Fruit fly (Drosophila melanogaster) whole organism, embryonic: ENCODE results near the gene CG6938.

Experiments used
- CG10321 ChIP-seq: fragments of 200-800 bp; sonication (Bioruptor generic); IDR thresholded peaks from 2 replicates; pipeline ENCODE4 v1.3.6; 2022; ENCODE audit warnings: missing biosample characterization, missing genetic modification characterization
- CG15514 ChIP-seq: fragments of 200-800 bp; sonication (Bioruptor generic); optimal IDR thresholded peaks from 3 replicates; lab custom pipeline; 2017; ENCODE audit warnings: missing biosample characterization, missing genetic modification characterization, mild to moderate bottlenecking, moderate library complexity, missing genetic modification reagents
- CG16815 ChIP-seq: fragments of 200-800 bp; sonication (Bioruptor generic); optimal IDR thresholded peaks from 3 replicates; lab custom pipeline; 2017; ENCODE audit warnings: missing biosample characterization, mild to moderate bottlenecking, missing genetic modification characterization
- CG3407 ChIP-seq: fragments of 200-800 bp; sonication (Bioruptor generic); optimal IDR thresholded peaks from 2 replicates; lab custom pipeline; 2018; ENCODE audit warnings: missing biosample characterization, mild to moderate bottlenecking, missing genetic modification characterization
- CG4707 ChIP-seq: fragments of 200-800 bp; sonication (Bioruptor generic); optimal IDR thresholded peaks from 2 replicates; lab custom pipeline; 2018; ENCODE audit warnings: missing biosample characterization, mild to moderate bottlenecking, missing genetic modification characterization, moderate library complexity
- CG6654 ChIP-seq: fragments of 200-800 bp; sonication (Bioruptor generic); optimal IDR thresholded peaks from 2 replicates; lab custom pipeline; 2017; ENCODE audit warnings: missing biosample characterization, mild to moderate bottlenecking, missing genetic modification characterization
- CG6683 ChIP-seq: fragments of 200-800 bp; sonication (Bioruptor generic); optimal IDR thresholded peaks from 2 replicates; lab custom pipeline; 2017; ENCODE audit warnings: missing biosample characterization, mild to moderate bottlenecking, missing genetic modification characterization, missing genetic modification reagents
- CG6689 ChIP-seq: fragments of 200-800 bp; sonication (Bioruptor generic); IDR thresholded peaks from 2 replicates; pipeline ENCODE4 v1.3.6; 2022; ENCODE audit warnings: missing biosample characterization, missing genetic modification characterization
- CG8388 ChIP-seq: fragments of 200-800 bp; sonication (Bioruptor generic); optimal IDR thresholded peaks from 2 replicates; lab custom pipeline; 2019; ENCODE audit warnings: missing biosample characterization, mild to moderate bottlenecking, missing genetic modification characterization, moderate library complexity
- CTCF ChIP-seq: fragments of 200-800 bp; sonication (Bioruptor generic); optimal IDR thresholded peaks from 2 replicates; lab custom pipeline; 2017; ENCODE audit warnings: missing biosample characterization, mild to moderate bottlenecking, missing genetic modification characterization, moderate library complexity
- Eip74EF ChIP-seq, 2 experiments: fragments of 200-800 bp in 1 of 2; fragments of >200 bp in 1 of 2; sonication (Bioruptor generic) in 1 of 2; optimal IDR thresholded peaks; 2 replicates each; lab custom pipeline; 2017 to 2019; ENCODE audit warnings: missing biosample characterization in 2 of 2, missing genetic modification characterization in 2 of 2, mild to moderate bottlenecking in 1 of 2, moderate library complexity in 1 of 2
- Ets65A ChIP-seq: fragments of 200-800 bp; sonication (Bioruptor generic); peaks from one replicate; lab custom pipeline; 2016; ENCODE audit warnings: missing biosample characterization, missing genetic modification characterization
- HmgD ChIP-seq: fragments of 200-800 bp; sonication (Bioruptor generic); optimal IDR thresholded peaks from 3 replicates; lab custom pipeline; 2016; ENCODE audit warnings: missing biosample characterization, missing genetic modification characterization
- Hr3 ChIP-seq: fragments of 200-800 bp; sonication (Bioruptor generic); optimal IDR thresholded peaks from 3 replicates; lab custom pipeline; 2016; ENCODE audit warnings: missing biosample characterization, missing genetic modification characterization
- Lhr ChIP-seq: fragments of 200-800 bp; sonication (Bioruptor generic); optimal IDR thresholded peaks from 3 replicates; lab custom pipeline; 2017; ENCODE audit warnings: mild to moderate bottlenecking, missing biosample characterization, missing genetic modification reagents, missing genetic modification characterization
- Med ChIP-seq: fragments of 200-800 bp; sonication (Bioruptor generic); peaks from one replicate; lab custom pipeline; 2016; ENCODE audit warnings: missing biosample characterization, missing genetic modification characterization, mild to moderate bottlenecking, inconsistent platforms, moderate library complexity
- Oli ChIP-seq: fragments of 200-800 bp; sonication (Bioruptor generic); optimal IDR thresholded peaks from 2 replicates; lab custom pipeline; 2018; ENCODE audit warnings: missing biosample characterization, mild to moderate bottlenecking, missing genetic modification characterization, moderate library complexity
- br ChIP-seq: fragments of >200 bp; optimal IDR thresholded peaks from 2 replicates; lab custom pipeline; 2017
- chm ChIP-seq: fragments of 200-800 bp; sonication (Bioruptor generic); IDR thresholded peaks from 2 replicates; pipeline ENCODE4 v1.3.6; 2022; ENCODE audit warnings: missing biosample characterization, missing genetic modification characterization
- danr ChIP-seq: fragments of 200-800 bp; sonication (Bioruptor generic); IDR thresholded peaks from 2 replicates; pipeline ENCODE4 v1.3.6; 2022; ENCODE audit warnings: missing biosample characterization, missing genetic modification characterization
- dmrt11E ChIP-seq: fragments of 200-800 bp; sonication (Bioruptor generic); optimal IDR thresholded peaks from 3 replicates; lab custom pipeline; 2018; ENCODE audit warnings: missing biosample characterization, mild to moderate bottlenecking, missing genetic modification characterization, moderate library complexity
- grn ChIP-seq: fragments of 200-800 bp; sonication (Bioruptor generic); optimal IDR thresholded peaks from 3 replicates; lab custom pipeline; 2017; ENCODE audit warnings: missing biosample characterization, missing genetic modification characterization
- gsb ChIP-seq: fragments of 200-800 bp; sonication (Bioruptor generic); IDR thresholded peaks from 2 replicates; pipeline ENCODE4 v1.3.6; 2022; ENCODE audit warnings: missing biosample characterization, missing genetic modification characterization
- lbe ChIP-seq: fragments of 200-800 bp; sonication (Bioruptor generic); optimal IDR thresholded peaks from 2 replicates; lab custom pipeline; 2016; ENCODE audit warnings: missing biosample characterization, mild to moderate bottlenecking, missing genetic modification characterization
- lmd ChIP-seq: fragments of 200-800 bp; sonication (Bioruptor generic); IDR thresholded peaks from 2 replicates; pipeline ENCODE4 v1.3.6; 2022; ENCODE audit warnings: missing biosample characterization, missing genetic modification characterization
- lola ChIP-seq, 3 experiments: fragments of >200 bp in 2 of 3; fragments of 200-800 bp in 1 of 3; sonication (Bioruptor generic) in 1 of 3; optimal IDR thresholded peaks; 2 replicates each; lab custom pipeline; 2017 to 2019; ENCODE audit warnings: missing biosample characterization in 3 of 3, missing genetic modification characterization in 3 of 3, mild to moderate bottlenecking in 1 of 3, moderate library complexity in 1 of 3
- mirr ChIP-seq: fragments of 200-800 bp; sonication (Bioruptor generic); optimal IDR thresholded peaks from 3 replicates; lab custom pipeline; 2018; ENCODE audit warnings: missing biosample characterization, mild to moderate bottlenecking, missing genetic modification characterization
- onecut ChIP-seq: fragments of 200-800 bp; sonication (Bioruptor generic); IDR thresholded peaks from 2 replicates; pipeline ENCODE4 v1.3.6; 2022; ENCODE audit warnings: missing biosample characterization, missing genetic modification characterization
- rib ChIP-seq: fragments of 200-800 bp; sonication (Bioruptor generic); IDR thresholded peaks from 2 replicates; pipeline ENCODE4 v1.3.6; 2022; ENCODE audit warnings: missing biosample characterization, missing genetic modification characterization
- salm ChIP-seq: fragments of 200-800 bp; sonication (Bioruptor generic); optimal IDR thresholded peaks from 2 replicates; lab custom pipeline; 2018; ENCODE audit warnings: missing biosample characterization, mild to moderate bottlenecking, missing genetic modification characterization
- scrt ChIP-seq: fragments of 200-800 bp; sonication (Bioruptor generic); optimal IDR thresholded peaks from 2 replicates; lab custom pipeline; 2018; ENCODE audit warnings: missing biosample characterization, mild to moderate bottlenecking, missing genetic modification characterization, moderate library complexity
- stwl ChIP-seq: fragments of 200-800 bp; sonication (Bioruptor generic); optimal IDR thresholded peaks from 3 replicates; lab custom pipeline; 2018; ENCODE audit warnings: missing biosample characterization, mild to moderate bottlenecking, missing genetic modification characterization, moderate library complexity
- trem ChIP-seq: fragments of 200-800 bp; optimal IDR thresholded peaks from 3 replicates; lab custom pipeline; 2019; ENCODE audit warnings: missing biosample characterization, mild to moderate bottlenecking, missing genetic modification characterization, moderate library complexity
- zen2 ChIP-seq: fragments of 200-800 bp; sonication (Bioruptor generic); IDR thresholded peaks from 3 replicates; pipeline ENCODE4 v1.3.6; 2022; ENCODE audit warnings: missing biosample characterization, missing genetic modification characterization; ENCODE audit not compliant: partially characterized antibody

The CG6938 gene

DNA sequence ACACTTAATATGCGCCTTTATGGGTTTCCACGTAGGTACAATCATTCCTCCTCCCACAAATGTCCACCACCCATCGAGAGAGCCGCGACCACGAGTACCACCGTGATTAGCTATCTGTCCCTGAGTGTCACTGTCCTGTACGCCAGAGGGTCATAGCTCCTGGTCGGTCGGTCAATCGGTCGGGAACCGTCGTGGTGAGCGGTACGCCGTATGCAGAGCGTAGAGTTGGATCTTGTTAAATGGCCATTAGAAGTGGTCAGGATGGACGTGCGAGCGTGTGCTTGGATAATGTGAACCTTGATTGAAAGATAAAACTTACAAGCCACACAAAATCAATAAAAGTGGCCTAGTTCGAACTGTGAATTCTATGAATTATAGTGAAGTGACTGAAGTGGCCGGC lies at the start of gene CG6938:
Gene CG6938, plus strand, starts transcription at position 301 of the 400 bp plus-strand sequence.
- TF ChIP-seq mirr (GFP tag; lab: Kevin White, UChicago), result no peak
- TF ChIP-seq Ets65A (GFP tag; lab: Kevin White, UChicago), result peak; percentile 83

DNA sequence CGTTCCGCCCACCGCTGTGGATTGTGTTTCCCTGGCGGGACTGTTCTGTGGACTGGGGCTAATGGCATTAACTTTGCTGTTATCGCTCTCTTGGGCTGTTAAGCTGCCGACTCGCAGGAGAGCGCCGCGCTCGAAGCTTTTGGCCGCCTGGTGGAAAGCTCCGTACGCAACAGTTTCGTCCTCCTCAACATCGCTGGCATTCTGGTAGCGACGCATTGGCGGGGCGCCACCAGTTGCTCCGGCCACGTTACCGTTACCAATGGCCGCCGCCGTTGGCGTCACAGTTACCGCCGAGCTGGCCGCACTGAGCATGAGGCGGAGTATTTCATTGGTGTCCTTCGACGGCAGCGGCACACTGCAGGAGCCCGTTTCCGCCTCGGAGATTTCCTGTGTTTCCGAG lies 47.4 kb upstream of the CG6938 start:
- TF ChIP-seq CG6689 (GFP tag; lab: Robert Waterston, UW) (0 out of 2 replicates have a peak, but pooled peaks have one; percentile 6), danr (GFP tag; lab: Robert Waterston, UW) (no peak), Eip74EF (GFP tag; optimal IDR thresholded peaks at IDR 0.05; lab: Kevin White, UChicago) (no peak), Ets65A (GFP tag; lab: Kevin White, UChicago) (peak; percentile 48), scrt (GFP tag; lab: Kevin White, UChicago) (peak; percentile 93), zen2 (GFP tag; lab: Robert Waterston, UW) (0 out of 3 replicates have a peak, but pooled peaks have one; percentile 25)

DNA sequence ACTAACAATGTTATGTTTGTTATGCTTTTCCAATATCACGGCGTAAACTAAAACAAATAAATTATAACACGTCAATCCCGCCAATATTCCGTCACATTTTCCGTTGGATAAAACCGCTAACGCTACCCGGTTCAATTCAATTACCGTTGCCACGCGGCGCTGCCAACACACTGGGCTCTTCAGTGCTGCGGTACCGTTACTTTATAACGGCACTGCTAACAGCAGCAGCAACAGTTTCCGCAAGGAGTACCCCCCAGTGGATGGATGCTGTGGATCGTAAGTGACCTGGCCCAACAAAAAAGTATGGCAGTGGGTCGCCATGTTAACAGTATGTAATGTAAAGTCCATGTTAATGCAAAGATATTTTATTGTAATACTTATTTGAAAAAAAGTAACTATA lies 46.0 kb upstream of the CG6938 start, which contains the start of gene CG44837:
Gene CG44837, minus strand, starts transcription at position 157 of the 400 bp plus-strand sequence.
- TF ChIP-seq lmd (GFP tag; lab: Robert Waterston, UW), result no peak
- no peak for TF ChIP-seq CG10321
- TF ChIP-seq Med, result peak; percentile 7
- TF ChIP-seq CG6654, result no peak
- peak; percentile 84 for TF ChIP-seq scrt (GFP tag; lab: Kevin White, UChicago)
- no peak for TF ChIP-seq CG3407
- TF ChIP-seq stwl (tag; lab: Kevin White, UChicago), result peak; percentile 32
- TF ChIP-seq trem (tag; lab: Kevin White, UChicago), result peak; percentile 8
- no peak for TF ChIP-seq CG6683 (GFP tag; lab: Kevin White, UChicago)
- TF ChIP-seq Hr3 (GFP tag; lab: Kevin White, UChicago), result no peak
- TF ChIP-seq, all 482 proteins: peak for 4

DNA sequence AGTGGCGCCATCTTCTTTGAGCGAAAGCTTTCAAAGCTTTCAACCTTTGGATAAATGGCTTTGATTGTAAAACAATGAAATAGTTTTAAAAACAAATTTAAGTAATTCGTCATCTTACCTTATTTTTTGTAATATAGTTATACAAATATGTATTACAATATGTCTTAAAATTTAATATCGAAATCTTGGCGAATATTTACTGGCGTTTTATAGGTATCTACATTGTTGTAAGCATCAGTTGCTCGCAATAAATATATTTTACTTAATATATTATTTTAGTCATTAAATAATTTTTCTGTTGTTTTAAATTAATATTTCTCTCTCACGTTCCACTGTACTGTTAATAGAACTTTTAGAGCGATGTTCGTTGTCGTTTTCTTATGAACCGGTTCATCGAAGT lies 43.1 kb upstream of the CG6938 start, which contains the start of gene Rpt4R:
Gene Rpt4R, plus strand, starts transcription at position 301 of the 400 bp plus-strand sequence.
- TF ChIP-seq CTCF (GFP tag; lab: Kevin White, UChicago) (peak; percentile 75), CG15514 (GFP tag; lab: Kevin White, UChicago) (peak; percentile 17), CG4707 (GFP tag; lab: Kevin White, UChicago) (no peak), br (no peak), CG16815 (GFP tag; lab: Kevin White, UChicago) (no peak), dmrt11E (no peak), gsb (GFP tag; lab: Robert Waterston, UW) (no peak), Oli (no peak), chm (GFP tag; lab: Robert Waterston, UW) (no peak), Lhr (GFP tag; lab: Kevin White, UChicago) (no peak), salm (no peak), HmgD (GFP tag; lab: Kevin White, UChicago) (no peak), rib (GFP tag; lab: Robert Waterston, UW) (no peak)

DNA sequence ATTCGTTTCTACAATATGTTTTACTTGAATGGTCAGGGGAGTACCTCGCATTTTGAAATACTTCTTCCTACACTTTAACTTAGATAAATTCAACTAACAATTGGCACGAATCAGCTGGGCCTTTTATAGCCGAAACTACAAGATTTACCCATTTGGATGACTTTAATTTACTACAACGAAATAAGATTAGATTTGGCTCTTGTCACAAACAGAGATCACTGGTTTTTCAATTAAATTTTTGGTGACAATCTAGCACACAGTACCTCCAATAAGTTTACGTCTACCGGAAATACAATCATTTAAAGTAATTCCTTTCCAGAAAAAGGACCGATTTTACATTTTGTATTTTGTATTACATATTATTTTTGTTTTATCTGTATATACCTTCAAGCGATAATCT lies 40.0 kb upstream of the CG6938 start, which contains the start of gene CG5883:
Gene CG5883, minus strand, starts transcription at position 101 of the 400 bp plus-strand sequence.
- TF ChIP-seq CG8388 (peak; percentile 6), onecut (GFP tag; lab: Robert Waterston, UW) (no peak), lbe (no peak), grn (GFP tag; lab: Kevin White, UChicago) (no peak), lola (GFP tag; optimal IDR thresholded peaks at IDR 0.05; lab: Kevin White, UChicago) (no peak)
- TF ChIP-seq, all 482 proteins: peak for 1
